Worm (Caenorhabditis elegans): ENCODE measurements around the gene lap-2.

The lap-2 gene

DNA sequence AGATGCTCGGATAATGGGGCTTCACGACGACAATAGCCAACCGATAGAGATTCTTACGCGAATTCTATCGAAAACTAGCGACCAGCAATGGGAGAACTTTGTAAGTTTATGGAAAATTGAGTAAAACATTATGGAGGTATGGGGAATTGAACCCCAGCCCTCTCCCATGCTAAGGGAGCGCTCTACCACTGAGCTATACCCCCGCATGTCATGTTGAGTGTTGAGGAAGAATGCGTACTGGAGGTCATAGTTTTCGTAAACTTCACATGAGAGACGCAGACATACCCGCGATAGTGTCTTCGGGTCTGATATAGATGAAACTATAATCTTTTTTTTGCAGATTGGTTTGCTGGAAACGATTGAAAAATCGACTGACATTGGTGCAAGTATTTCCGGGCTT, 40.1 kb upstream of the lap-2 start (continued):
- TF ChIP-seq madf-10 (tag; optimal IDR thresholded peaks at IDR 0.05) (peak; percentile 58), rpc-1 (optimal IDR thresholded peaks at IDR 0.05) (peak; percentile 90), rpc-1 (tag; optimal IDR thresholded peaks at IDR 0.05) (peak; percentile 77), F37B4.10 (GFP tag; IDR thresholded peaks at IDR 0.05) (no peak), Y67H2A.10 (GFP tag; conservative IDR thresholded peaks at IDR 0.05) (no peak), chd-7 (tag; optimal IDR thresholded peaks at IDR 0.05) (peak; percentile 79), nhr-179 (tag; optimal IDR thresholded peaks at IDR 0.05) (peak; percentile 0), ceh-79 (tag; optimal IDR thresholded peaks at IDR 0.05) (no peak), Y53F4B.3 (GFP tag; IDR thresholded peaks at IDR 0.05) (no peak), dpff-1 (tag; optimal IDR thresholded peaks at IDR 0.05) (no peak), snpc-1.3 (tag; optimal IDR thresholded peaks at IDR 0.05; ENCODE audit: insufficient read depth) (peak; percentile 85), hsf-1 (GFP tag; IDR thresholded peaks at IDR 0.05) (no peak), lsy-27 (tag; optimal IDR thresholded peaks at IDR 0.05; ENCODE audit: borderline replicate concordance, insufficient read depth) (no peak), bed-2 (GFP tag; IDR thresholded peaks at IDR 0.05) (no peak), ceh-58 (GFP tag; IDR thresholded peaks at IDR 0.05) (no peak), bed-1 (GFP tag; IDR thresholded peaks at IDR 0.05) (no peak), egrh-3 (GFP tag; IDR thresholded peaks at IDR 0.05) (no peak), attf-3 (GFP tag; conservative IDR thresholded peaks at IDR 0.05) (peak; percentile 58), dox-1 (GFP tag; IDR thresholded peaks at IDR 0.05) (peak; percentile 72; the same call in 1 of the 2 replicates), ztf-26 (tag; optimal IDR thresholded peaks at IDR 0.05) (peak; percentile 51), cebp-1 (GFP tag; IDR thresholded peaks at IDR 0.05) (no peak), cebp-1 (tag; optimal IDR thresholded peaks at IDR 0.05) (peak; percentile 67), B0035.1 (tag; optimal IDR thresholded peaks at IDR 0.05) (peak; percentile 17), C06A6.2 (GFP tag; conservative IDR thresholded peaks at IDR 0.05) (no peak), mxl-1 (tag; optimal IDR thresholded peaks at IDR 0.05) (peak; percentile 62), D2030.7 (GFP tag; IDR thresholded peaks at IDR 0.05) (peak; percentile 39; the same call in 1 of the 2 replicates), tlf-1 (GFP tag; optimal IDR thresholded peaks at IDR 0.05) (no peak), Y95B8A.8 (GFP tag; IDR thresholded peaks at IDR 0.05) (no peak), athp-1 (tag; optimal IDR thresholded peaks at IDR 0.05) (peak; percentile 50), rcor-1 (GFP tag; IDR thresholded peaks at IDR 0.05) (peak; percentile 71), Y79H2A.3 (GFP tag; conservative IDR thresholded peaks at IDR 0.05) (no peak), xnd-1 (tag; optimal IDR thresholded peaks at IDR 0.05) (no peak), atf-7 (tag; optimal IDR thresholded peaks at IDR 0.05) (peak; percentile 69), C17E4.6 (GFP tag; IDR thresholded peaks at IDR 0.05) (peak; percentile 32; the same call in 1 of the 2 replicates), efl-1 (GFP tag; optimal IDR thresholded peaks at IDR 0.05) (no peak), sdz-38 (tag; optimal IDR thresholded peaks at IDR 0.05) (no peak), ceh-91 (GFP tag; IDR thresholded peaks at IDR 0.05) (no peak), him-1 (tag; optimal IDR thresholded peaks at IDR 0.05) (peak; percentile 39), nfya-1 (tag; optimal IDR thresholded peaks at IDR 0.05; ENCODE audit: borderline replicate concordance, insufficient read depth) (no peak), F33H1.4 (GFP tag; IDR thresholded peaks at IDR 0.05) (no peak), pha-4 (tag; optimal IDR thresholded peaks at IDR 0.05) (no peak), lin-54 (GFP tag; optimal IDR thresholded peaks at IDR 0.05) (peak; percentile 63), lin-26 (GFP tag; IDR thresholded peaks at IDR 0.05) (peak; percentile 87), gei-17 (GFP tag; optimal IDR thresholded peaks at IDR 0.05) (no peak), let-526 (GFP tag; IDR thresholded peaks at IDR 0.05) (0 out of 2 replicates have a peak, but pooled peaks have one; percentile 44), F52B5.7 (tag; optimal IDR thresholded peaks at IDR 0.05) (peak; percentile 22), rec-8 (tag; optimal IDR thresholded peaks at IDR 0.05) (peak; percentile 74 to 86), ceh-40 (GFP tag; IDR thresholded peaks at IDR 0.05) (peak; percentile 18; the same call in 1 of the 2 replicates), ets-4 (GFP tag; optimal IDR thresholded peaks at IDR 0.05) (no peak), madf-6 (GFP tag; IDR thresholded peaks at IDR 0.05) (peak; percentile 65)

All from whole organism, young adult.